Worm (Caenorhabditis elegans) whole organism, late embryonic: ENCODE measurements around the gene ZK632.4.

Experiments used
- K09A11.1 ChIP-seq: sonication (generic microtip); optimal IDR thresholded peaks from 2 replicates; lab custom pipeline; 2017; ENCODE audit warnings: antibody characterized with exemption, mild to moderate bottlenecking, missing genetic modification characterization, missing compliant biosample characterization; ENCODE audit not compliant: insufficient read depth
- che-1 ChIP-seq: sonication (generic microtip); optimal IDR thresholded peaks from 2 replicates; lab custom pipeline; 2016; ENCODE audit warnings: mild to moderate bottlenecking, missing genetic modification characterization, missing compliant biosample characterization
- mec-3 ChIP-seq: sonication (generic microtip); optimal IDR thresholded peaks from 2 replicates; lab custom pipeline; 2016; ENCODE audit warnings: borderline replicate concordance, missing genetic modification characterization, missing compliant biosample characterization

ce11 chrIII:9776323-9776722 lies 30.9 kb downstream of the ZK632.4 start, which contains the start of gene usp-46:
- TF ChIP-seq K09A11.1 (tag; lab: Kevin White, UChicago): no peak
- TF ChIP-seq mec-3: no peak
- no peak for TF ChIP-seq che-1
